Fruit fly (Drosophila melanogaster) whole organism, wandering third instar larva: Measurements from ENCODE around the gene CG9777.

ENCODE experiments used
- Abd-B ChIP-seq: fragments of >200 bp; optimal IDR thresholded peaks from 2 replicates; lab custom pipeline; 2017; ENCODE audit warnings: missing biosample characterization, missing genetic modification characterization
- CrebA ChIP-seq: fragments of 200-800 bp; sonication (Bioruptor generic); optimal IDR thresholded peaks from 2 replicates; lab custom pipeline; 2016; ENCODE audit warnings: missing biosample characterization, mild to moderate bottlenecking, missing genetic modification characterization, borderline replicate concordance
- Mio ChIP-seq: sonication (Bioruptor generic); optimal IDR thresholded peaks from 2 replicates; lab custom pipeline; 2016; ENCODE audit warnings: missing biosample characterization, missing genetic modification characterization
- Myc ChIP-seq: fragments of >200 bp; optimal IDR thresholded peaks from 2 replicates; lab custom pipeline; 2017
- OdsH ChIP-seq: fragments of 200-800 bp; sonication (Bioruptor generic); optimal IDR thresholded peaks from 2 replicates; lab custom pipeline; 2016; ENCODE audit warnings: missing biosample characterization, mild to moderate bottlenecking, missing genetic modification characterization
- br ChIP-seq: fragments of 200-800 bp; sonication (Bioruptor generic); optimal IDR thresholded peaks from 2 replicates; lab custom pipeline; 2016; ENCODE audit warnings: missing biosample characterization, missing genetic modification characterization
- usp ChIP-seq: fragments of >200 bp; optimal IDR thresholded peaks from 2 replicates; lab custom pipeline; 2017; ENCODE audit warnings: missing biosample characterization, missing genetic modification characterization

dm6 chrX:16674538-16674937, 42.5 kb upstream of the CG9777 start:
- TF ChIP-seq usp (GFP tag; lab: Kevin White, UChicago) (no peak), OdsH (GFP tag; lab: Kevin White, UChicago) (no peak), Mio (no peak), br (GFP tag; lab: Kevin White, UChicago) (no peak), Abd-B (GFP tag; lab: Kevin White, UChicago) (no peak), Myc (lab: Kevin White, UChicago) (no peak), CrebA (GFP tag; lab: Kevin White, UChicago) (no peak)
